Worm (Caenorhabditis elegans): Measurements from ENCODE around the gene srh-25.

DNA sequence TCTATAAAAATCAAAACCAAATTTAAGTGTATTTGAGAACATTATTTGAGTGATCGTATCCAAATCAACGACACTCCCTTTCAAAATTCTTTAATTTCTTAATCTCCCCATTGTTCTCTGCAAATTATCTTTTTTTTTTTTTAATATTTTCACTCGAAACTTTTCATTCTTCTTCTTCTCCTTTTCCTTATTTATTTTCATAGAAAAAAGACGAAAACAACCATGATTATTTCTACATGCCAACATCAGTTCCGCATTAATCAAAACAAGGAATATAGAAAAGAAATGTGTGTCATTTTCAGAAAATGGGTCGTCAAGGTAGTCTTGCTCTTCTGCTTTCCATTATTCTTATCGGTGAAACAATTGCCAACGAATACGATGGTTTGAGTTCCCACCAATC lies 36.1 kb downstream of the srh-25 start, which contains the start of gene K01D12.5:
- TF ChIP-seq ahr-1 (tag; optimal IDR thresholded peaks at IDR 0.05), result no peak
- no peak for TF ChIP-seq zip-5 (tag; optimal IDR thresholded peaks at IDR 0.05)
